Worm (Caenorhabditis elegans) whole organism, late embryonic: ENCODE data around the gene T05C1.2.

ENCODE experiments used
- C38D4.7 ChIP-seq: fragments of 200-800 bp; sonication (Bioruptor generic); optimal IDR thresholded peaks from 2 replicates; lab custom pipeline; 2018; ENCODE audit warnings: mild to moderate bottlenecking, missing genetic modification characterization, moderate library complexity, missing compliant biosample characterization
- F13H6.1 ChIP-seq: sonication (generic microtip); optimal IDR thresholded peaks from 2 replicates; lab custom pipeline; 2016; ENCODE audit warnings: missing genetic modification characterization, missing compliant biosample characterization
- ceh-31 ChIP-seq: sonication (generic microtip); optimal IDR thresholded peaks from 2 replicates; lab custom pipeline; 2016; ENCODE audit warnings: missing genetic modification characterization, missing compliant biosample characterization
- nhr-11 ChIP-seq: fragments of 150-350 bp; optimal IDR thresholded peaks from 2 replicates; lab custom pipeline; 2014; ENCODE audit warnings: missing biosample characterization, missing genetic modification characterization
- pat-9 ChIP-seq: fragments of 200-800 bp; sonication (Bioruptor generic); optimal IDR thresholded peaks from 2 replicates; lab custom pipeline; 2018; ENCODE audit warnings: mild to moderate bottlenecking, missing genetic modification characterization, moderate library complexity, missing compliant biosample characterization
- pqm-1 ChIP-seq: sonication (generic microtip); optimal IDR thresholded peaks from 2 replicates; lab custom pipeline; 2016; ENCODE audit warnings: missing genetic modification characterization, missing compliant biosample characterization
- ref-2 ChIP-seq: sonication (generic microtip); optimal IDR thresholded peaks from 2 replicates; lab custom pipeline; 2016; ENCODE audit warnings: missing genetic modification characterization, missing compliant biosample characterization

DNA sequence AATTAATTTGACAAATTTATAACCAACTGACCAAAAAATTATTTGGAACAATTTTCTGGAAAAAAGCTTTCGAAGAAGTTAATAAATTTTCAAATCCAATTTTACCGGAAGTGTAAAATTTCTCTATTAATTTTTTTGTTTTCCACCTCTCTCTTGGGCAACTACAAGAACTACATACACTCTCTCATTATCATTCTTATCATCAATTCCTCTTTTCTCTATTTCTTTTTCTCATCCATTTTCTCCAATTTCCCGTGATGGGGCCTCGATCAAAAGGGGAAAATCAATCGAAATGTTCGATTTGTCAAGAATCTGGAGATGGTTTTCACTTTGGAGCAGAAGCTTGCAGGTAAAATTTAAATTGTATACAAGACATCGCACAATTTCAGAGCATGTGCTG lies 48.8 kb downstream of the T05C1.2 start, which contains the start of gene nhr-109:
- no peak for TF ChIP-seq pat-9 (tag; lab: Kevin White, UChicago)
- no peak for TF ChIP-seq pqm-1 (tag; lab: Kevin White, UChicago)
- no peak for TF ChIP-seq F13H6.1 (tag; lab: Kevin White, UChicago)
- TF ChIP-seq C38D4.7 (GFP tag; lab: Kevin White, UChicago), result no peak
- no peak for TF ChIP-seq ceh-31 (tag; lab: Kevin White, UChicago)
- TF ChIP-seq ref-2 (tag; lab: Kevin White, UChicago), result no peak
- TF ChIP-seq nhr-11, result no peak
